Fruit fly (Drosophila melanogaster) whole organism, embryonic: ENCODE data around the gene rin.

ENCODE experiments used
- Abd-B ChIP-seq: fragments of 200-800 bp; sonication (Bioruptor generic); optimal IDR thresholded peaks from 2 replicates; lab custom pipeline; 2018; ENCODE audit warnings: missing biosample characterization, mild to moderate bottlenecking, missing genetic modification characterization, moderate library complexity
- CG11504 ChIP-seq: fragments of 200-800 bp; sonication (Bioruptor generic); optimal IDR thresholded peaks from 3 replicates; lab custom pipeline; 2019; ENCODE audit warnings: missing biosample characterization, mild to moderate bottlenecking, missing genetic modification characterization, moderate library complexity
- CG11560 ChIP-seq: fragments of 200-800 bp; sonication (Bioruptor generic); IDR thresholded peaks from 3 replicates; pipeline ENCODE4 v1.3.6; 2022; ENCODE audit warnings: missing biosample characterization, missing genetic modification characterization
- CG12391 ChIP-seq: fragments of 200-800 bp; sonication (Bioruptor generic); optimal IDR thresholded peaks from 3 replicates; lab custom pipeline; 2018; ENCODE audit warnings: missing biosample characterization, mild to moderate bottlenecking, missing genetic modification characterization, moderate library complexity
- CG13296 ChIP-seq: fragments of 200-800 bp; sonication (Bioruptor generic); optimal IDR thresholded peaks from 3 replicates; lab custom pipeline; 2018; ENCODE audit warnings: missing biosample characterization, mild to moderate bottlenecking, missing genetic modification characterization
- CG14050 ChIP-seq: fragments of 200-800 bp; sonication (Bioruptor generic); IDR thresholded peaks from 3 replicates; pipeline ENCODE4 v1.3.6; 2022; ENCODE audit warnings: missing biosample characterization, missing genetic modification characterization
- CG15269 ChIP-seq: fragments of 200-800 bp; sonication (Bioruptor generic); optimal IDR thresholded peaks from 2 replicates; lab custom pipeline; 2018; ENCODE audit warnings: missing biosample characterization, mild to moderate bottlenecking, missing genetic modification characterization, moderate library complexity
- CG16863 ChIP-seq: fragments of 200-800 bp; sonication (Bioruptor generic); optimal IDR thresholded peaks from 3 replicates; lab custom pipeline; 2016; ENCODE audit warnings: missing biosample characterization, missing genetic modification characterization
- CG17568 ChIP-seq: fragments of 200-800 bp; sonication (Bioruptor generic); optimal IDR thresholded peaks from 2 replicates; lab custom pipeline; 2018; ENCODE audit warnings: missing biosample characterization, mild to moderate bottlenecking, missing genetic modification characterization, moderate library complexity
- CG18619 ChIP-seq: fragments of 200-800 bp; sonication (Bioruptor generic); optimal IDR thresholded peaks from 3 replicates; lab custom pipeline; 2017; ENCODE audit warnings: missing biosample characterization, mild to moderate bottlenecking, missing genetic modification characterization
- CG31224 ChIP-seq: fragments of 200-800 bp; sonication (Bioruptor generic); IDR thresholded peaks from 2 replicates; pipeline ENCODE4 v1.3.6; 2022; ENCODE audit warnings: missing biosample characterization, missing genetic modification characterization
- CG34422 ChIP-seq: fragments of 200-800 bp; sonication (Bioruptor generic); IDR thresholded peaks from 3 replicates; pipeline ENCODE4 v1.3.6; 2022; ENCODE audit warnings: missing biosample characterization, missing genetic modification characterization
- CG4282 ChIP-seq: fragments of 200-800 bp; sonication (Bioruptor generic); optimal IDR thresholded peaks from 2 replicates; lab custom pipeline; 2016; ENCODE audit warnings: missing biosample characterization, missing genetic modification characterization
- CG6683 ChIP-seq: fragments of 200-800 bp; sonication (Bioruptor generic); optimal IDR thresholded peaks from 2 replicates; lab custom pipeline; 2017; ENCODE audit warnings: missing biosample characterization, mild to moderate bottlenecking, missing genetic modification characterization, missing genetic modification reagents
- CG7745 ChIP-seq: fragments of 200-800 bp; sonication (Bioruptor generic); optimal IDR thresholded peaks from 2 replicates; lab custom pipeline; 2018; ENCODE audit warnings: missing biosample characterization, mild to moderate bottlenecking, missing genetic modification characterization, moderate library complexity
- CG7987 ChIP-seq: fragments of 200-800 bp; sonication (Bioruptor generic); optimal IDR thresholded peaks from 2 replicates; lab custom pipeline; 2018; ENCODE audit warnings: missing biosample characterization, mild to moderate bottlenecking, missing genetic modification characterization, moderate library complexity
- CG8290 ChIP-seq, 3 experiments: fragments of 200-800 bp; sonication (Bioruptor generic); optimal IDR thresholded peaks; 2 replicates each; lab custom pipeline; 2016 to 2019; ENCODE audit warnings: missing biosample characterization in 3 of 3, missing genetic modification characterization in 3 of 3, mild to moderate bottlenecking in 2 of 3, moderate library complexity in 1 of 3
- CG8388 ChIP-seq: fragments of 200-800 bp; sonication (Bioruptor generic); optimal IDR thresholded peaks from 2 replicates; lab custom pipeline; 2019; ENCODE audit warnings: missing biosample characterization, mild to moderate bottlenecking, missing genetic modification characterization, moderate library complexity
- CG8944 ChIP-seq: fragments of 200-800 bp; sonication (Bioruptor generic); optimal IDR thresholded peaks from 3 replicates; lab custom pipeline; 2016; ENCODE audit warnings: missing biosample characterization, missing genetic modification characterization
- CG9215 ChIP-seq: fragments of 200-800 bp; sonication (Bioruptor generic); IDR thresholded peaks from 2 replicates; pipeline ENCODE4 v1.3.6; 2022; ENCODE audit warnings: missing biosample characterization, missing genetic modification characterization
- CG9727 ChIP-seq: fragments of 200-800 bp; sonication (Bioruptor generic); optimal IDR thresholded peaks from 3 replicates; lab custom pipeline; 2017; ENCODE audit warnings: missing biosample characterization, mild to moderate bottlenecking, missing genetic modification characterization
- D19A ChIP-seq: fragments of 200-800 bp; optimal IDR thresholded peaks from 3 replicates; lab custom pipeline; 2019; ENCODE audit warnings: missing biosample characterization, mild to moderate bottlenecking, missing genetic modification characterization, moderate library complexity
- Dad ChIP-seq: fragments of 200-800 bp; sonication (Bioruptor generic); optimal IDR thresholded peaks from 3 replicates; lab custom pipeline; 2016; ENCODE audit warnings: missing biosample characterization, missing genetic modification characterization
- Dbx ChIP-seq: fragments of 200-800 bp; sonication (Bioruptor generic); IDR thresholded peaks from 3 replicates; pipeline ENCODE4 v1.3.6; 2022; ENCODE audit warnings: missing biosample characterization, missing genetic modification characterization
- Ets97D ChIP-seq: fragments of 200-800 bp; sonication (Bioruptor generic); optimal IDR thresholded peaks from 3 replicates; lab custom pipeline; 2016; ENCODE audit warnings: missing biosample characterization, missing genetic modification characterization
- Fer3 ChIP-seq: fragments of 200-800 bp; sonication (Bioruptor generic); optimal IDR thresholded peaks from 2 replicates; lab custom pipeline; 2018; ENCODE audit warnings: missing biosample characterization, mild to moderate bottlenecking, missing genetic modification characterization, moderate library complexity
- MBD-R2 ChIP-seq: fragments of 200-800 bp; sonication (Bioruptor generic); IDR thresholded peaks from 2 replicates; pipeline ENCODE4 v1.3.6; 2022; ENCODE audit warnings: missing biosample characterization, missing genetic modification characterization
- Mad ChIP-seq: fragments of 200-800 bp; sonication (Bioruptor generic); optimal IDR thresholded peaks from 2 replicates; lab custom pipeline; 2016; ENCODE audit warnings: missing biosample characterization, missing genetic modification characterization
- Six4 ChIP-seq: fragments of 200-800 bp; sonication (Bioruptor generic); optimal IDR thresholded peaks from 2 replicates; lab custom pipeline; 2016; ENCODE audit warnings: missing biosample characterization, missing genetic modification characterization
- Spps ChIP-seq: fragments of 200-800 bp; sonication (Bioruptor generic); optimal IDR thresholded peaks from 2 replicates; lab custom pipeline; 2018; ENCODE audit warnings: missing biosample characterization, mild to moderate bottlenecking, missing genetic modification characterization
- Usf ChIP-seq: fragments of 200-800 bp; sonication (Bioruptor generic); optimal IDR thresholded peaks from 2 replicates; lab custom pipeline; 2017; ENCODE audit warnings: missing genotype, missing biosample characterization, missing genetic modification characterization
- Vsx1 ChIP-seq: fragments of 200-800 bp; sonication (Bioruptor generic); optimal IDR thresholded peaks from 2 replicates; lab custom pipeline; 2017; ENCODE audit warnings: missing biosample characterization, mild to moderate bottlenecking, missing genetic modification characterization, missing genetic modification reagents
- bbx ChIP-seq: fragments of 200-800 bp; sonication (Bioruptor generic); IDR thresholded peaks from 2 replicates; pipeline ENCODE4 v1.3.6; 2022; ENCODE audit warnings: missing biosample characterization, missing genetic modification characterization; ENCODE audit not compliant: partially characterized antibody
- bcd ChIP-seq: fragments of 200-800 bp; sonication (Bioruptor generic); optimal IDR thresholded peaks from 2 replicates; lab custom pipeline; 2017; ENCODE audit warnings: missing biosample characterization, mild to moderate bottlenecking, missing genetic modification characterization
- crp ChIP-seq, 2 experiments: fragments of 200-800 bp; sonication (Bioruptor generic); optimal IDR thresholded peaks; 2 replicates in 1 of 2; 3 replicates in 1 of 2; lab custom pipeline; 2017; ENCODE audit warnings: missing biosample characterization in 2 of 2, missing genetic modification characterization in 2 of 2, mild to moderate bottlenecking in 1 of 2, moderate library complexity in 1 of 2
- gem ChIP-seq: fragments of 200-800 bp; sonication (Bioruptor generic); optimal IDR thresholded peaks from 2 replicates; lab custom pipeline; 2019; ENCODE audit warnings: missing biosample characterization, mild to moderate bottlenecking, missing genetic modification characterization, moderate library complexity
- gfzf ChIP-seq: fragments of 200-800 bp; sonication (Bioruptor generic); optimal IDR thresholded peaks from 2 replicates; lab custom pipeline; 2016; ENCODE audit warnings: missing biosample characterization, mild to moderate bottlenecking, missing genetic modification characterization, moderate library complexity
- grau ChIP-seq: fragments of 200-800 bp; optimal IDR thresholded peaks from 3 replicates; lab custom pipeline; 2019; ENCODE audit warnings: missing biosample characterization, mild to moderate bottlenecking, missing genetic modification characterization, moderate library complexity
- her ChIP-seq: fragments of 200-800 bp; sonication (Bioruptor generic); optimal IDR thresholded peaks from 2 replicates; lab custom pipeline; 2016; ENCODE audit warnings: missing biosample characterization, missing genetic modification characterization
- inv ChIP-seq: fragments of 200-800 bp; sonication (Bioruptor generic); IDR thresholded peaks from 2 replicates; pipeline ENCODE4 v1.3.6; 2022; ENCODE audit warnings: missing biosample characterization, missing genetic modification characterization; ENCODE audit not compliant: partially characterized antibody
- jigr1 ChIP-seq: fragments of 200-800 bp; sonication (Bioruptor generic); IDR thresholded peaks from 3 replicates; pipeline ENCODE4 v1.3.6; 2022; ENCODE audit warnings: missing biosample characterization, missing genetic modification characterization
- lilli ChIP-seq: fragments of 200-800 bp; sonication (Bioruptor generic); optimal IDR thresholded peaks from 3 replicates; lab custom pipeline; 2016; ENCODE audit warnings: missing biosample characterization, missing genetic modification characterization
- nerfin-2 ChIP-seq: fragments of 200-800 bp; sonication (Bioruptor generic); IDR thresholded peaks from 2 replicates; pipeline ENCODE4 v1.3.6; 2022; ENCODE audit warnings: missing biosample characterization, missing genetic modification characterization; ENCODE audit not compliant: partially characterized antibody
- org-1 ChIP-seq: fragments of 200-800 bp; sonication (Bioruptor generic); optimal IDR thresholded peaks from 2 replicates; lab custom pipeline; 2017; ENCODE audit warnings: missing biosample characterization, missing genetic modification characterization
- pan ChIP-seq, 4 experiments: fragments of >200 bp in 3 of 4; fragments of 200-800 bp in 1 of 4; sonication (Bioruptor generic) in 1 of 4; optimal IDR thresholded peaks in 3 of 4; IDR thresholded peaks in 1 of 4; 2 replicates each; pipeline versions ENCODE4 v1.3.6 to Lab custom; 2017 to 2022; ENCODE audit warnings: missing biosample characterization in 2 of 4, missing genetic modification characterization in 2 of 4, mixed read lengths in 1 of 4
- pita ChIP-seq: fragments of 200-800 bp; sonication (Bioruptor generic); optimal IDR thresholded peaks from 2 replicates; lab custom pipeline; 2017; ENCODE audit warnings: missing biosample characterization, mild to moderate bottlenecking, missing genetic modification characterization
- ranshi ChIP-seq: fragments of 200-800 bp; sonication (Bioruptor generic); IDR thresholded peaks from 2 replicates; pipeline ENCODE4 v1.3.6; 2022; ENCODE audit warnings: missing biosample characterization, missing genetic modification characterization
- ro ChIP-seq: fragments of 200-800 bp; sonication (Bioruptor generic); IDR thresholded peaks from 2 replicates; pipeline ENCODE4 v1.3.6; 2022; ENCODE audit warnings: missing biosample characterization, missing genetic modification characterization
- tin ChIP-seq: fragments of 200-800 bp; sonication (Bioruptor generic); optimal IDR thresholded peaks from 3 replicates; lab custom pipeline; 2016; ENCODE audit warnings: missing biosample characterization, missing genetic modification characterization
- yki ChIP-seq: fragments of >200 bp; optimal IDR thresholded peaks from 3 replicates; lab custom pipeline; 2018

The rin gene

dm6 chr3R:13600539-13600938, 46.3 kb upstream of the rin start (continued):
- TF ChIP-seq bcd = peak; percentile 25
- TF ChIP-seq nerfin-2 (GFP tag; lab: Robert Waterston, UW) = no peak
- TF ChIP-seq ranshi (GFP tag; lab: Robert Waterston, UW) = no peak; the same call in 1 of the 2 replicates
- TF ChIP-seq Fer3 = peak; percentile 24
- no peak for TF ChIP-seq gfzf
- TF ChIP-seq CG7745 (tag; lab: Kevin White, UChicago) = no peak
- TF ChIP-seq CG6683 (GFP tag; lab: Kevin White, UChicago) = no peak
- TF ChIP-seq Spps (tag; lab: Kevin White, UChicago) = no peak
- TF ChIP-seq pita (GFP tag; lab: Kevin White, UChicago) = no peak
- no peak for TF ChIP-seq CG14050 (GFP tag; lab: Robert Waterston, UW)
- peak; percentile 7 for TF ChIP-seq CG15269 (tag; lab: Kevin White, UChicago)
- TF ChIP-seq Vsx1 = no peak
- no peak for TF ChIP-seq crp (GFP tag; optimal IDR thresholded peaks at IDR 0.05; lab: Kevin White, UChicago)
- TF ChIP-seq CG13296 (GFP tag; lab: Kevin White, UChicago) = peak; percentile 28
- no peak for TF ChIP-seq D19A
- TF ChIP-seq CG8944 (GFP tag; lab: Kevin White, UChicago) = no peak
- no peak for TF ChIP-seq jigr1
- no peak for TF ChIP-seq CG8290 (GFP tag; optimal IDR thresholded peaks at IDR 0.05; lab: Kevin White, UChicago)
- TF ChIP-seq CG8290 (tag; optimal IDR thresholded peaks at IDR 0.05; lab: Kevin White, UChicago) = no peak
- TF ChIP-seq org-1 (GFP tag; lab: Kevin White, UChicago) = no peak
- TF ChIP-seq CG4282 (GFP tag; lab: Kevin White, UChicago) = no peak
- no peak for TF ChIP-seq CG11560
- no peak for TF ChIP-seq CG31224 (GFP tag; lab: Robert Waterston, UW)
- peak; percentile 32 for TF ChIP-seq CG9727
- TF ChIP-seq Dad (GFP tag; lab: Kevin White, UChicago) = no peak
- no peak for TF ChIP-seq ro (GFP tag; lab: Robert Waterston, UW)
- TF ChIP-seq pan (optimal IDR thresholded peaks at IDR 0.05; lab: Kevin White, UChicago) = no peak
- peak in 1 of 2 experiments; percentile 15 for TF ChIP-seq pan (GFP tag; optimal IDR thresholded peaks at IDR 0.05 in 1 of 2, IDR thresholded peaks at IDR 0.05 in 1 of 2)
- no peak for TF ChIP-seq CG9215 (GFP tag; lab: Robert Waterston, UW)
- peak; percentile 66 for TF ChIP-seq CG11504 (tag; lab: Kevin White, UChicago)
- no peak for TF ChIP-seq Ets97D (GFP tag; lab: Kevin White, UChicago)
- no peak for TF ChIP-seq CG34422 (GFP tag; lab: Robert Waterston, UW)
- TF ChIP-seq CG8388 = no peak
- no peak for TF ChIP-seq her
- TF ChIP-seq inv (GFP tag; lab: Robert Waterston, UW) = no peak
- no peak for TF ChIP-seq Six4 (GFP tag; lab: Kevin White, UChicago)
- TF ChIP-seq Abd-B (GFP tag; lab: Kevin White, UChicago) = no peak
- TF ChIP-seq tin (GFP tag; lab: Kevin White, UChicago) = no peak
- no peak for TF ChIP-seq CG7987 (GFP tag; lab: Kevin White, UChicago)
- no peak for TF ChIP-seq yki (lab: Kevin White, UChicago)
- peak; percentile 42 for TF ChIP-seq grau (tag; lab: Kevin White, UChicago)
- TF ChIP-seq CG12391 (tag; lab: Kevin White, UChicago) = peak; percentile 32
- no peak for TF ChIP-seq Mad (GFP tag; lab: Kevin White, UChicago)
- no peak for TF ChIP-seq CG17568 (GFP tag; lab: Kevin White, UChicago)
- 0 out of 3 replicates have a peak, but pooled peaks have one; percentile 41 for TF ChIP-seq Dbx
- TF ChIP-seq gem = peak; percentile 61
- TF ChIP-seq bbx = no peak
- no peak for TF ChIP-seq lilli (GFP tag; lab: Kevin White, UChicago)
- TF ChIP-seq MBD-R2 (GFP tag; lab: Robert Waterston, UW) = no peak
- no peak for TF ChIP-seq CG18619 (GFP tag; lab: Kevin White, UChicago)
- TF ChIP-seq CG16863 (GFP tag; lab: Kevin White, UChicago) = no peak
- no peak for TF ChIP-seq Usf (GFP tag; lab: Kevin White, UChicago)
